Worm (Caenorhabditis elegans) whole organism, young adult: Measurements from ENCODE around the gene coa-7.
A peak's percentile ranks its signal among the peaks of the same experiment; 100 is the strongest.

ENCODE experiments used
- B0336.3 ChIP-seq: fragments of 200-800 bp; sonication (Bioruptor generic); IDR thresholded peaks from 2 replicates; pipeline ENCODE4 v1.3.6; 2022; ENCODE audit warnings: missing genetic modification characterization, missing compliant biosample characterization
- F22D6.2 ChIP-seq: sonication (generic microtip); optimal IDR thresholded peaks from 2 replicates; lab custom pipeline; 2016; ENCODE audit warnings: mild to moderate bottlenecking, missing genetic modification characterization, missing compliant biosample characterization
- T07F8.4 ChIP-seq: sonication (generic microtip); optimal IDR thresholded peaks from 2 replicates; lab custom pipeline; 2016; ENCODE audit warnings: mild to moderate bottlenecking, missing genetic modification characterization, moderate library complexity, missing compliant biosample characterization
- T26A5.8 ChIP-seq: sonication (generic microtip); optimal IDR thresholded peaks from 2 replicates; lab custom pipeline; 2016; ENCODE audit warnings: missing genetic modification characterization, missing compliant biosample characterization
- ccch-3 ChIP-seq: fragments of 200-800 bp; sonication (Bioruptor generic); optimal IDR thresholded peaks from 2 replicates; lab custom pipeline; 2018; ENCODE audit warnings: mild to moderate bottlenecking, missing genetic modification characterization, missing compliant biosample characterization
- cebp-2 ChIP-seq: fragments of 200-800 bp; sonication (Bioruptor generic); IDR thresholded peaks from 2 replicates; pipeline ENCODE4 v1.3.6; 2022; ENCODE audit warnings: missing genetic modification characterization, missing compliant biosample characterization
- efl-1 ChIP-seq: fragments of 150-350 bp; optimal IDR thresholded peaks from 2 replicates; lab custom pipeline; 2014; ENCODE audit warnings: missing biosample characterization, missing genetic modification reagents, missing genetic modification characterization
- pha-4 ChIP-seq: fragments of 150-350 bp; sonication (generic microtip); optimal IDR thresholded peaks from 2 replicates; lab custom pipeline; 2014; ENCODE audit warnings: missing biosample characterization, missing genetic modification reagents, missing genetic modification characterization
- snpc-4 ChIP-seq, 5 experiments: fragments of 150-350 bp in 1 of 5; sonication (generic microtip) in 4 of 5; optimal IDR thresholded peaks; 2 replicates each; lab custom pipeline; 2014 to 2018; ENCODE audit warnings: missing genetic modification characterization in 5 of 5, missing biosample characterization in 3 of 5, antibody characterized with exemption in 2 of 5, mild to moderate bottlenecking in 2 of 5, missing compliant biosample characterization in 2 of 5, missing genotype in 2 of 5, moderate library complexity in 2 of 5, missing genetic modification reagents in 1 of 5
- unc-130 ChIP-seq: sonication (generic microtip); optimal IDR thresholded peaks from 2 replicates; lab custom pipeline; 2016; ENCODE audit warnings: missing genetic modification reagents, missing genetic modification characterization, missing compliant biosample characterization
- unc-62 ChIP-seq: fragments of 150-350 bp; optimal IDR thresholded peaks from 2 replicates; lab custom pipeline; 2014; ENCODE audit warnings: missing biosample characterization, missing genetic modification reagents, missing genetic modification characterization

ce11 chrII:11700635-11701034 lies 49.7 kb upstream of the coa-7 start:
- no peak for TF ChIP-seq unc-130 (GFP tag; lab: Kevin White, UChicago)
- TF ChIP-seq T26A5.8 (tag; lab: Kevin White, UChicago), result no peak
- no peak for TF ChIP-seq B0336.3
- no peak for TF ChIP-seq T07F8.4 (tag; lab: Kevin White, UChicago)
- peak; percentile 59 for TF ChIP-seq efl-1 (GFP tag; lab: Kevin White, UChicago)
- no peak for TF ChIP-seq cebp-2 (GFP tag; lab: Robert Waterston, UW)
- no peak for TF ChIP-seq ccch-3 (GFP tag; lab: Kevin White, UChicago)
- TF ChIP-seq unc-62, result no peak
- TF ChIP-seq snpc-4 (GFP tag; optimal IDR thresholded peaks at IDR 0.05; lab: Kevin White, UChicago), result no peak
- TF ChIP-seq snpc-4 (tag; optimal IDR thresholded peaks at IDR 0.05; lab: Kevin White, UChicago), result no peak
- TF ChIP-seq F22D6.2, result no peak
- no peak for TF ChIP-seq pha-4 (tag; lab: Kevin White, UChicago)
